Fruit fly (Drosophila melanogaster) whole organism, embryonic: ENCODE data around the gene Sema5c.

Source experiments
- Bdp1 ChIP-seq: fragments of 200-800 bp; sonication (Bioruptor generic); optimal IDR thresholded peaks from 3 replicates; lab custom pipeline; 2016; ENCODE audit warnings: missing biosample characterization, missing genetic modification characterization
- CG12104 ChIP-seq: fragments of 200-800 bp; sonication (Bioruptor generic); optimal IDR thresholded peaks from 3 replicates; lab custom pipeline; 2016; ENCODE audit warnings: missing biosample characterization, missing genetic modification characterization
- CG12391 ChIP-seq: fragments of 200-800 bp; sonication (Bioruptor generic); optimal IDR thresholded peaks from 3 replicates; lab custom pipeline; 2018; ENCODE audit warnings: missing biosample characterization, mild to moderate bottlenecking, missing genetic modification characterization, moderate library complexity
- CG14014 ChIP-seq: fragments of 200-800 bp; sonication (Bioruptor generic); IDR thresholded peaks from 2 replicates; pipeline ENCODE4 v1.3.6; 2022; ENCODE audit warnings: missing biosample characterization, missing genetic modification characterization
- CG15479 ChIP-seq: fragments of 200-800 bp; sonication (Bioruptor generic); optimal IDR thresholded peaks from 3 replicates; lab custom pipeline; 2019; ENCODE audit warnings: missing biosample characterization, mild to moderate bottlenecking, missing genetic modification characterization, moderate library complexity
- CG17802 ChIP-seq: fragments of 200-800 bp; sonication (Bioruptor generic); optimal IDR thresholded peaks from 2 replicates; lab custom pipeline; 2018; ENCODE audit warnings: missing biosample characterization, mild to moderate bottlenecking, missing genetic modification characterization, moderate library complexity
- CG17912 ChIP-seq: fragments of 200-800 bp; sonication (Bioruptor generic); optimal IDR thresholded peaks from 2 replicates; lab custom pipeline; 2018; ENCODE audit warnings: missing biosample characterization, mild to moderate bottlenecking, missing genetic modification characterization
- CG1792 ChIP-seq: fragments of 200-800 bp; sonication (Bioruptor generic); optimal IDR thresholded peaks from 2 replicates; lab custom pipeline; 2016; ENCODE audit warnings: missing biosample characterization, missing genetic modification characterization
- CG34376 ChIP-seq: fragments of 200-800 bp; sonication (Bioruptor generic); optimal IDR thresholded peaks from 2 replicates; lab custom pipeline; 2018; ENCODE audit warnings: missing biosample characterization, mild to moderate bottlenecking, missing genetic modification characterization
- CG3847 ChIP-seq: fragments of 200-800 bp; sonication (Bioruptor generic); IDR thresholded peaks from 2 replicates; pipeline ENCODE4 v1.3.6; 2022; ENCODE audit warnings: missing biosample characterization, missing genetic modification characterization
- CG4730 ChIP-seq: fragments of 200-800 bp; sonication (Bioruptor generic); IDR thresholded peaks from 2 replicates; pipeline ENCODE4 v1.3.6; 2022; ENCODE audit warnings: missing biosample characterization, missing genetic modification characterization
- CG5180 ChIP-seq: fragments of 200-800 bp; sonication (Bioruptor generic); optimal IDR thresholded peaks from 3 replicates; lab custom pipeline; 2017; ENCODE audit warnings: missing biosample characterization, missing genetic modification characterization, mild to moderate bottlenecking, moderate library complexity, missing genetic modification reagents
- CG7786 ChIP-seq: fragments of 200-800 bp; sonication (Bioruptor generic); optimal IDR thresholded peaks from 2 replicates; lab custom pipeline; 2016; ENCODE audit warnings: missing biosample characterization, missing genetic modification characterization
- CG7963 ChIP-seq: fragments of 200-800 bp; sonication (Bioruptor generic); IDR thresholded peaks from 3 replicates; pipeline ENCODE4 v1.3.6; 2022; ENCODE audit warnings: missing biosample characterization, missing genetic modification characterization; ENCODE audit not compliant: partially characterized antibody
- CG8089 ChIP-seq: fragments of 200-800 bp; sonication (Bioruptor generic); optimal IDR thresholded peaks from 3 replicates; lab custom pipeline; 2016; ENCODE audit warnings: missing biosample characterization, missing genetic modification characterization
- CG9215 ChIP-seq: fragments of 200-800 bp; sonication (Bioruptor generic); IDR thresholded peaks from 2 replicates; pipeline ENCODE4 v1.3.6; 2022; ENCODE audit warnings: missing biosample characterization, missing genetic modification characterization
- CG9609 ChIP-seq: fragments of 200-800 bp; sonication (Bioruptor generic); optimal IDR thresholded peaks from 3 replicates; lab custom pipeline; 2016; ENCODE audit warnings: missing biosample characterization, missing genetic modification characterization
- CoRest ChIP-seq: fragments of 200-800 bp; sonication (Bioruptor generic); optimal IDR thresholded peaks from 3 replicates; lab custom pipeline; 2018; ENCODE audit warnings: missing biosample characterization, mild to moderate bottlenecking, missing genetic modification characterization, moderate library complexity
- Dek ChIP-seq: fragments of 200-800 bp; sonication (Bioruptor generic); optimal IDR thresholded peaks from 3 replicates; lab custom pipeline; 2019; ENCODE audit warnings: missing biosample characterization, mild to moderate bottlenecking, missing genetic modification characterization, moderate library complexity
- Dref ChIP-seq: fragments of 200-800 bp; sonication (Bioruptor generic); IDR thresholded peaks from 2 replicates; pipeline ENCODE4 v1.3.6; 2022; ENCODE audit warnings: missing biosample characterization, missing genetic modification characterization
- E2f2 ChIP-seq: fragments of 200-800 bp; sonication (Bioruptor generic); IDR thresholded peaks from 2 replicates; pipeline ENCODE4 v1.3.6; 2022; ENCODE audit warnings: missing biosample characterization, missing genetic modification characterization
- Elba2 ChIP-seq: fragments of 200-800 bp; sonication (Bioruptor generic); optimal IDR thresholded peaks from 3 replicates; lab custom pipeline; 2016; ENCODE audit warnings: missing biosample characterization, missing genetic modification characterization
- Hand ChIP-seq: fragments of 200-800 bp; sonication (Bioruptor generic); optimal IDR thresholded peaks from 2 replicates; lab custom pipeline; 2017; ENCODE audit warnings: mild to moderate bottlenecking, missing biosample characterization, missing genetic modification reagents, missing genetic modification characterization
- Hr39 ChIP-seq: fragments of >200 bp; optimal IDR thresholded peaks from 2 replicates; lab custom pipeline; 2017
- Hr78 ChIP-seq, 2 experiments: fragments of 200-800 bp in 1 of 2; fragments of >200 bp in 1 of 2; sonication (Bioruptor generic) in 1 of 2; optimal IDR thresholded peaks; 2 replicates each; lab custom pipeline; 2017 to 2019; ENCODE audit warnings: missing biosample characterization in 2 of 2, missing genetic modification characterization in 2 of 2, mild to moderate bottlenecking in 1 of 2, moderate library complexity in 1 of 2
- Hsf ChIP-seq: fragments of 200-800 bp; sonication (Bioruptor generic); optimal IDR thresholded peaks from 3 replicates; lab custom pipeline; 2016; ENCODE audit warnings: missing biosample characterization, missing genetic modification characterization
- Lim3 ChIP-seq: fragments of 200-800 bp; sonication (Bioruptor generic); IDR thresholded peaks from 2 replicates; pipeline ENCODE4 v1.3.6; 2022; ENCODE audit warnings: missing biosample characterization, missing genetic modification characterization
- Med ChIP-seq: fragments of 200-800 bp; sonication (Bioruptor generic); peaks from one replicate; lab custom pipeline; 2016; ENCODE audit warnings: missing biosample characterization, missing genetic modification characterization, mild to moderate bottlenecking, inconsistent platforms, moderate library complexity
- Oli ChIP-seq: fragments of 200-800 bp; sonication (Bioruptor generic); optimal IDR thresholded peaks from 2 replicates; lab custom pipeline; 2018; ENCODE audit warnings: missing biosample characterization, mild to moderate bottlenecking, missing genetic modification characterization, moderate library complexity
- Spps ChIP-seq: fragments of 200-800 bp; sonication (Bioruptor generic); optimal IDR thresholded peaks from 2 replicates; lab custom pipeline; 2018; ENCODE audit warnings: missing biosample characterization, mild to moderate bottlenecking, missing genetic modification characterization
- az2 ChIP-seq: fragments of 200-800 bp; sonication (Bioruptor generic); optimal IDR thresholded peaks from 3 replicates; lab custom pipeline; 2016; ENCODE audit warnings: missing biosample characterization, missing genetic modification characterization
- chm ChIP-seq: fragments of 200-800 bp; sonication (Bioruptor generic); IDR thresholded peaks from 2 replicates; pipeline ENCODE4 v1.3.6; 2022; ENCODE audit warnings: missing biosample characterization, missing genetic modification characterization
- ci ChIP-seq: fragments of 200-800 bp; sonication (Bioruptor generic); IDR thresholded peaks from 3 replicates; pipeline ENCODE4 v1.3.6; 2022; ENCODE audit warnings: missing biosample characterization, missing genetic modification characterization
- crp ChIP-seq, 2 experiments: fragments of 200-800 bp; sonication (Bioruptor generic); optimal IDR thresholded peaks; 2 replicates in 1 of 2; 3 replicates in 1 of 2; lab custom pipeline; 2017; ENCODE audit warnings: missing biosample characterization in 2 of 2, missing genetic modification characterization in 2 of 2, mild to moderate bottlenecking in 1 of 2, moderate library complexity in 1 of 2
- dpn ChIP-seq, 2 experiments: fragments of 200-800 bp; sonication (Bioruptor generic); optimal IDR thresholded peaks; 3 replicates each; lab custom pipeline; 2016; ENCODE audit warnings: missing biosample characterization in 2 of 2, missing genetic modification characterization in 2 of 2
- fu2 ChIP-seq: fragments of 200-800 bp; sonication (Bioruptor generic); optimal IDR thresholded peaks from 2 replicates; lab custom pipeline; 2016; ENCODE audit warnings: missing biosample characterization, missing genetic modification characterization
- hb ChIP-seq: fragments of 200-800 bp; sonication (Bioruptor generic); IDR thresholded peaks from 3 replicates; pipeline ENCODE4 v1.3.6; 2022; ENCODE audit warnings: missing biosample characterization, missing genetic modification characterization; ENCODE audit not compliant: partially characterized antibody
- her ChIP-seq: fragments of 200-800 bp; sonication (Bioruptor generic); optimal IDR thresholded peaks from 2 replicates; lab custom pipeline; 2016; ENCODE audit warnings: missing biosample characterization, missing genetic modification characterization
- ind ChIP-seq: fragments of 200-800 bp; sonication (Bioruptor generic); optimal IDR thresholded peaks from 3 replicates; lab custom pipeline; 2016; ENCODE audit warnings: missing biosample characterization, missing genetic modification characterization
- jigr1 ChIP-seq: fragments of 200-800 bp; sonication (Bioruptor generic); IDR thresholded peaks from 3 replicates; pipeline ENCODE4 v1.3.6; 2022; ENCODE audit warnings: missing biosample characterization, missing genetic modification characterization
- lmd ChIP-seq: fragments of 200-800 bp; sonication (Bioruptor generic); IDR thresholded peaks from 2 replicates; pipeline ENCODE4 v1.3.6; 2022; ENCODE audit warnings: missing biosample characterization, missing genetic modification characterization
- maf-S ChIP-seq: fragments of 200-800 bp; sonication (Bioruptor generic); optimal IDR thresholded peaks from 2 replicates; lab custom pipeline; 2016; ENCODE audit warnings: missing biosample characterization, missing genetic modification characterization
- mam ChIP-seq: fragments of 200-800 bp; sonication (Bioruptor generic); optimal IDR thresholded peaks from 3 replicates; lab custom pipeline; 2016; ENCODE audit warnings: missing biosample characterization, missing genetic modification characterization
- mld ChIP-seq: fragments of 200-800 bp; sonication (Bioruptor generic); IDR thresholded peaks from 3 replicates; pipeline ENCODE4 v1.3.6; 2022; ENCODE audit warnings: missing biosample characterization, missing genetic modification characterization; ENCODE audit not compliant: partially characterized antibody
- pb ChIP-seq: fragments of 200-800 bp; sonication (Bioruptor generic); optimal IDR thresholded peaks from 3 replicates; lab custom pipeline; 2016; ENCODE audit warnings: missing biosample characterization, missing genetic modification characterization
- pho ChIP-seq: fragments of 200-800 bp; sonication (Bioruptor generic); optimal IDR thresholded peaks from 2 replicates; lab custom pipeline; 2016; ENCODE audit warnings: missing biosample characterization, missing genetic modification characterization
- phol ChIP-seq: fragments of 200-800 bp; sonication (Bioruptor generic); optimal IDR thresholded peaks from 3 replicates; lab custom pipeline; 2018; ENCODE audit warnings: missing biosample characterization, mild to moderate bottlenecking, missing genetic modification characterization, moderate library complexity
- pum ChIP-seq: fragments of 200-800 bp; sonication (Bioruptor generic); optimal IDR thresholded peaks from 2 replicates; lab custom pipeline; 2016; ENCODE audit warnings: missing biosample characterization, missing genetic modification characterization
- tin ChIP-seq: fragments of 200-800 bp; sonication (Bioruptor generic); optimal IDR thresholded peaks from 3 replicates; lab custom pipeline; 2016; ENCODE audit warnings: missing biosample characterization, missing genetic modification characterization
- wor ChIP-seq: fragments of 200-800 bp; sonication (Bioruptor generic); IDR thresholded peaks from 2 replicates; pipeline ENCODE4 v1.3.6; 2022; ENCODE audit warnings: missing biosample characterization, missing genetic modification characterization

Gene Sema5c

DNA sequence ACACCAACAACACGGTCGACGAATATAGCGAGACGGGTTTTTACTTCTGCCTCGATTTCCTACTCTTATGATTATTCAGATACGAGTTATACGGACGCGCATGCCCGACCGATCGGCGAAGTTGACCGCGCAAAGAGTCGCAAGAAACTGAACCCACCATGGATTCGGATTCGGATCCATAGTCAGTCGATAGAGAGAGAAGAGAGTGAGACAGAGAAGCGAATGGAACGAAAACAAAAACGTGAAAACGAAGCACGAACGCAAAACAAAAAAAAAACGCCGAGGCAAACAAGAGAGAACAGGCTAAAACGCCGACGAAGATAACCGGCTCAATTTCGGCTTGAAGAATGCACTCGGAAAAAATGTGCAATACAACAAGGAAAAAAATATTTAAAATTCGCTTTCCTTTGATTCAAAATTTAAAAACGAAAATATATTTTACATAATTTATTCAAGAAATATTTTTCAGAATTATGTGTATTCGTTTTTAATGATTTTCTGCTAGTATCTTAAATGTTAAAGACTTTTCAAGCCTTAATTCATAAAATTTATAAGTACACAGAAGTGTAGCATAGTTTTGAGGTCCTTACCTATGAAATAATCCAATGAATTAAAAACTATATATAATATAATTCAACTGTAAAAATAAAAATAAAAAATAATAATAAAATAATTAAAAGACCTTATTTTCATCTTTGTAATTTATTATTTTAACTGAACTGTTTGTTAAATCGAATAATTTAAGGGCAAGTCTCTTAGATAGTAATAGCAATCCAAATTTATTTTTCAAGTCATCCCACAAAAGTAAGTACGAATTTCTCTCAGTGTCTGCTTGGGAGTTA, at the start of gene Sema5c (continued):
- peak; percentile 75 for TF ChIP-seq CG12104 (GFP tag; lab: Kevin White, UChicago)
- TF ChIP-seq CG4730 (GFP tag; lab: Robert Waterston, UW): peak; percentile 41; the same call in 1 of the 2 replicates
- no peak for TF ChIP-seq CG1792 (GFP tag; lab: Kevin White, UChicago)
- no peak for TF ChIP-seq jigr1 (GFP tag; lab: Robert Waterston, UW)
- peak; percentile 17 for TF ChIP-seq mam (GFP tag; lab: Kevin White, UChicago)
- peak; percentile 42; the same call in 1 of the 2 replicates for TF ChIP-seq CG14014 (GFP tag; lab: Robert Waterston, UW)
- no peak for TF ChIP-seq crp (GFP tag; optimal IDR thresholded peaks at IDR 0.05; lab: Kevin White, UChicago)
- TF ChIP-seq Dref: no peak
- TF ChIP-seq phol: peak; percentile 83
- no peak for TF ChIP-seq fu2
- peak; percentile 80 for TF ChIP-seq CG12391 (tag; lab: Kevin White, UChicago)
- no peak for TF ChIP-seq CG7963 (GFP tag; lab: Robert Waterston, UW)
- no peak for TF ChIP-seq maf-S (GFP tag; lab: Kevin White, UChicago)
- no peak for TF ChIP-seq CG17802 (tag; lab: Kevin White, UChicago)
- peak; percentile 22 for TF ChIP-seq tin
- TF ChIP-seq CG15479 (GFP tag; lab: Kevin White, UChicago): peak; percentile 83
- peak; percentile 81 for TF ChIP-seq chm
- TF ChIP-seq Dek: peak; percentile 49
- 0 out of 2 replicates have a peak, but pooled peaks have one; percentile 31 for TF ChIP-seq CG9215 (GFP tag; lab: Robert Waterston, UW)
- TF ChIP-seq mld (GFP tag; lab: Robert Waterston, UW): no peak
- TF ChIP-seq CG3847 (GFP tag; lab: Robert Waterston, UW): no peak
- TF ChIP-seq pb (GFP tag; lab: Kevin White, UChicago): no peak
- TF ChIP-seq CG5180: peak; percentile 53
- peak; percentile 38 for TF ChIP-seq ind
- no peak for TF ChIP-seq Elba2 (GFP tag; lab: Kevin White, UChicago)
- no peak for TF ChIP-seq hb (GFP tag; lab: Robert Waterston, UW)
- TF ChIP-seq wor (GFP tag; lab: Robert Waterston, UW): no peak
- TF ChIP-seq pho (GFP tag; lab: Kevin White, UChicago): no peak
- no peak for TF ChIP-seq Bdp1 (GFP tag; lab: Kevin White, UChicago)
- TF ChIP-seq CG8089 (GFP tag; lab: Kevin White, UChicago): peak; percentile 28
- TF ChIP-seq E2f2 (GFP tag; lab: Robert Waterston, UW): no peak; the same call in 1 of the 2 replicates
- TF ChIP-seq lmd: peak; percentile 40
- peak; percentile 34 for TF ChIP-seq CG9609 (GFP tag; lab: Kevin White, UChicago)
- TF ChIP-seq ci (GFP tag; lab: Robert Waterston, UW): peak; percentile 75
- no peak for TF ChIP-seq CG7786
- no peak for TF ChIP-seq Lim3 (GFP tag; lab: Robert Waterston, UW)
- TF ChIP-seq pum (GFP tag; lab: Kevin White, UChicago): no peak
- TF ChIP-seq Oli (tag; lab: Kevin White, UChicago): peak; percentile 79
- peak; percentile 53 for TF ChIP-seq Spps (tag; lab: Kevin White, UChicago)
- TF ChIP-seq az2 (GFP tag; lab: Kevin White, UChicago): peak; percentile 55
- peak; percentile 34 for TF ChIP-seq Hand (GFP tag; lab: Kevin White, UChicago)
- TF ChIP-seq dpn (GFP tag; optimal IDR thresholded peaks at IDR 0.05; lab: Kevin White, UChicago): peak; percentile 5 to 19
- TF ChIP-seq her (GFP tag; lab: Kevin White, UChicago): peak; percentile 6
- TF ChIP-seq Hr39 (lab: Kevin White, UChicago): no peak
- TF ChIP-seq Hsf (GFP tag; lab: Kevin White, UChicago): no peak
- peak; percentile 89 for TF ChIP-seq CoRest (tag; lab: Kevin White, UChicago)
- TF ChIP-seq Med (GFP tag; lab: Kevin White, UChicago): peak; percentile 83
- TF ChIP-seq CG17912 (GFP tag; lab: Kevin White, UChicago): no peak
- TF ChIP-seq Hr78 (GFP tag; optimal IDR thresholded peaks at IDR 0.05; lab: Kevin White, UChicago): no peak
- TF ChIP-seq CG34376 (GFP tag; lab: Kevin White, UChicago): peak; percentile 66
